Worm (Caenorhabditis elegans) whole organism, mixed stage, embryonic: ENCODE results near the gene hat-1.

ENCODE experiments used
- M03D4.4 ChIP-seq: sonication (generic microtip); optimal IDR thresholded peaks from 2 replicates; lab custom pipeline; 2017; ENCODE audit warnings: mild to moderate bottlenecking, missing genetic modification characterization, missing compliant biosample characterization
- ces-1 ChIP-seq: fragments of 150-350 bp; optimal IDR thresholded peaks from 2 replicates; lab custom pipeline; 2014; ENCODE audit warnings: missing biosample characterization, missing genetic modification reagents, missing genetic modification characterization
- cnd-1 ChIP-seq: fragments of 200-800 bp; sonication (Bioruptor generic); optimal IDR thresholded peaks from 2 replicates; lab custom pipeline; 2018; ENCODE audit warnings: mild to moderate bottlenecking, missing genetic modification characterization, missing compliant biosample characterization
- lin-13 ChIP-seq: fragments of 150-350 bp; optimal IDR thresholded peaks from 2 replicates; lab custom pipeline; 2014; ENCODE audit warnings: missing biosample characterization, missing genetic modification characterization
- lsy-2 ChIP-seq: fragments of 150-350 bp; optimal IDR thresholded peaks from 2 replicates; lab custom pipeline; 2014; ENCODE audit warnings: missing biosample characterization, missing genetic modification characterization
- mep-1 ChIP-seq: fragments of 150-350 bp; optimal IDR thresholded peaks from 2 replicates; lab custom pipeline; 2017; ENCODE audit warnings: missing biosample characterization, missing genetic modification reagents, missing genetic modification characterization, inconsistent platforms
- snpc-4 ChIP-seq: fragments of 150-350 bp; optimal IDR thresholded peaks from 2 replicates; lab custom pipeline; 2014; ENCODE audit warnings: missing biosample characterization, missing genetic modification characterization
- unc-39 ChIP-seq: fragments of 150-350 bp; optimal IDR thresholded peaks from 2 replicates; lab custom pipeline; 2014; ENCODE audit warnings: missing biosample characterization, missing genetic modification characterization

DNA sequence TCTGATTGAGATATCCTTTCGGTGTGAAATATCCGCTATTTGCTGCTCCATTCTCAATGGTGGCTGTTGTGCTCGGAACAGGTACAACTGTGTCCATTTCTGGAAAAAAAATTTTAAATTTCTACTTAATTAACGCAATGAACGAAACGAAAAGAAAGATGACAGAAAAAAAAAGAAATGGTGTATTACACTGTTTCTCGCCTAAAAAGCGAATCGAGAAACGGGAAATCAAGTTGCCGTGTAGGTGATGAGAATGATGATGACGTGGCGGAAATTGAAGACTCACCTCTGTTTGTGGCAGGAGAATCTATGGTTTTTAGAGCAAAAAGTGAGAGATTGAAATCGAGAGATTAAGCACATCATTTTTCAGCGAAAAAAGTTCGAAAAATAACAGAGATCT lies 20.6 kb downstream of the hat-1 start, which contains the start of gene C38H2.3:
- TF ChIP-seq unc-39 (tag; lab: Kevin White, UChicago), result no peak
- no peak for TF ChIP-seq snpc-4 (tag; lab: Kevin White, UChicago)
- TF ChIP-seq mep-1, result no peak
- TF ChIP-seq lsy-2 (tag; lab: Kevin White, UChicago), result no peak
- no peak for TF ChIP-seq lin-13 (tag; lab: Kevin White, UChicago)
- TF ChIP-seq M03D4.4 (tag; lab: Kevin White, UChicago), result no peak
- no peak for TF ChIP-seq cnd-1 (tag; lab: Kevin White, UChicago)
- no peak for TF ChIP-seq ces-1 (GFP tag; lab: Kevin White, UChicago)
